Fruit fly (Drosophila melanogaster) whole organism: Measurements from ENCODE around the gene CG42553.

ENCODE experiments used
- CG8478 ChIP-seq: fragments of >200 bp; optimal IDR thresholded peaks from 2 replicates; lab custom pipeline; 2018; ENCODE audit warnings: inconsistent platforms
- EcR ChIP-seq, 2 experiments: fragments of >200 bp; optimal IDR thresholded peaks; 2 replicates each; lab custom pipeline; 2017; ENCODE audit warnings: missing biosample characterization in 2 of 2, missing genetic modification characterization in 2 of 2, missing genetic modification reagents in 2 of 2
- psq ChIP-seq: fragments of >200 bp; optimal IDR thresholded peaks from 2 replicates; lab custom pipeline; 2017

DNA sequence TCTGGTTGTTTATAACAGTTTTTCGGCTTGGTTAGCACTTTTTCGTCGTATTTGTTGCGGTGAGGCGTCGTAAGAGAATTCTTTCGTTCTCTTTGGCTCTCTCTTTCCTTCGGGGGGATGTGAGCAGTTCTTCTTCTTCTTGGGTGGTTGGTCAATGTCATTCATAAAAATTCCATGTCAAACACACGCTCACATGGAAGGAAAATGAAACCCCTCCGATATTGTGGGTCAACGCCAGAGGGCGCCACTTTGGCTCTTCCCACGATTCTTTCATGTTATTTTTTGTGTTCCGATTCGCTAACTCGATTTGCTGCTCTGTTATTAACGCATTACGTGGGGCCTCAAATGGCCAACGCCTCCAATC is 49.0 kb downstream of the CG42553 start:
- TF ChIP-seq EcR (GFP tag; optimal IDR thresholded peaks at IDR 0.05; lab: Kevin White, UChicago) (no peak), CG8478 (no peak), psq (lab: Kevin White, UChicago) (no peak)
